Fruit fly (Drosophila melanogaster) whole organism, embryonic: Measurements from ENCODE around the gene CG33946.
A peak's percentile ranks its signal among the peaks of the same experiment; 100 is the strongest.

Experiments used
- Bteb2 ChIP-seq: fragments of 200-800 bp; sonication (Bioruptor generic); optimal IDR thresholded peaks from 2 replicates; lab custom pipeline; 2016; ENCODE audit warnings: missing biosample characterization, missing genetic modification characterization
- CG10267 ChIP-seq: fragments of 200-800 bp; sonication (Bioruptor generic); optimal IDR thresholded peaks from 2 replicates; lab custom pipeline; 2018; ENCODE audit warnings: missing biosample characterization, mild to moderate bottlenecking, missing genetic modification characterization, moderate library complexity
- CG10462 ChIP-seq: fragments of 200-800 bp; sonication (Bioruptor generic); optimal IDR thresholded peaks from 2 replicates; lab custom pipeline; 2016; ENCODE audit warnings: missing biosample characterization, missing genetic modification characterization
- CG10654 ChIP-seq: fragments of 200-800 bp; sonication (Bioruptor generic); optimal IDR thresholded peaks from 2 replicates; lab custom pipeline; 2016; ENCODE audit warnings: missing biosample characterization, missing genetic modification characterization
- CG10979 ChIP-seq: fragments of 200-800 bp; sonication (Bioruptor generic); optimal IDR thresholded peaks from 2 replicates; lab custom pipeline; 2018; ENCODE audit warnings: missing biosample characterization, mild to moderate bottlenecking, missing genetic modification characterization, moderate library complexity
- CG11247 ChIP-seq: fragments of 200-800 bp; sonication (Bioruptor generic); IDR thresholded peaks from 2 replicates; pipeline ENCODE4 v1.3.6; 2022; ENCODE audit warnings: missing biosample characterization, missing genetic modification characterization
- CG12236 ChIP-seq: fragments of 200-800 bp; sonication (Bioruptor generic); optimal IDR thresholded peaks from 2 replicates; lab custom pipeline; 2016; ENCODE audit warnings: missing biosample characterization, missing genetic modification characterization
- CG12659 ChIP-seq: fragments of 200-800 bp; sonication (Bioruptor generic); optimal IDR thresholded peaks from 3 replicates; lab custom pipeline; 2017; ENCODE audit warnings: mild to moderate bottlenecking, missing biosample characterization, missing genetic modification reagents, missing genetic modification characterization
- CG14710 ChIP-seq: fragments of 200-800 bp; sonication (Bioruptor generic); optimal IDR thresholded peaks from 3 replicates; lab custom pipeline; 2019; ENCODE audit warnings: missing biosample characterization, mild to moderate bottlenecking, missing genetic modification characterization, moderate library complexity
- CG14860 ChIP-seq: fragments of 200-800 bp; sonication (Bioruptor generic); IDR thresholded peaks from 3 replicates; pipeline ENCODE4 v1.3.6; 2022; ENCODE audit warnings: missing biosample characterization, missing genetic modification characterization; ENCODE audit not compliant: partially characterized antibody
- CG1529 ChIP-seq: fragments of 200-800 bp; sonication (Bioruptor generic); optimal IDR thresholded peaks from 3 replicates; lab custom pipeline; 2018; ENCODE audit warnings: missing biosample characterization, missing genetic modification characterization
- CG1647 ChIP-seq: fragments of 200-800 bp; sonication (Bioruptor generic); optimal IDR thresholded peaks from 3 replicates; lab custom pipeline; 2016; ENCODE audit warnings: missing biosample characterization, missing genetic modification characterization
- CG17328 ChIP-seq: fragments of 200-800 bp; sonication (Bioruptor generic); IDR thresholded peaks from 2 replicates; pipeline ENCODE4 v1.3.6; 2022; ENCODE audit warnings: missing biosample characterization, missing genetic modification characterization
- CG17361 ChIP-seq: fragments of 200-800 bp; sonication (Bioruptor generic); IDR thresholded peaks from 3 replicates; pipeline ENCODE4 v1.3.6; 2022; ENCODE audit warnings: missing biosample characterization, missing genetic modification characterization
- CG17612 ChIP-seq: fragments of 200-800 bp; sonication (Bioruptor generic); IDR thresholded peaks from 2 replicates; pipeline ENCODE4 v1.3.6; 2022; ENCODE audit warnings: missing biosample characterization, missing genetic modification characterization
- CG17802 ChIP-seq: fragments of 200-800 bp; sonication (Bioruptor generic); optimal IDR thresholded peaks from 2 replicates; lab custom pipeline; 2018; ENCODE audit warnings: missing biosample characterization, mild to moderate bottlenecking, missing genetic modification characterization, moderate library complexity
- CG1792 ChIP-seq: fragments of 200-800 bp; sonication (Bioruptor generic); optimal IDR thresholded peaks from 2 replicates; lab custom pipeline; 2016; ENCODE audit warnings: missing biosample characterization, missing genetic modification characterization
- CG3163 ChIP-seq: fragments of 200-800 bp; sonication (Bioruptor generic); optimal IDR thresholded peaks from 3 replicates; lab custom pipeline; 2016; ENCODE audit warnings: missing biosample characterization, missing genetic modification characterization
- CG42726 ChIP-seq: fragments of 200-800 bp; sonication (Bioruptor generic); IDR thresholded peaks from 2 replicates; pipeline ENCODE4 v1.3.6; 2022; ENCODE audit warnings: missing biosample characterization, missing genetic modification characterization; ENCODE audit not compliant: partially characterized antibody
- CG6689 ChIP-seq: fragments of 200-800 bp; sonication (Bioruptor generic); IDR thresholded peaks from 2 replicates; pipeline ENCODE4 v1.3.6; 2022; ENCODE audit warnings: missing biosample characterization, missing genetic modification characterization
- CG6854 ChIP-seq: fragments of 200-800 bp; sonication (Bioruptor generic); optimal IDR thresholded peaks from 3 replicates; lab custom pipeline; 2017; ENCODE audit warnings: missing biosample characterization, mild to moderate bottlenecking, missing genetic modification characterization
- CG7271 ChIP-seq: fragments of 200-800 bp; sonication (Bioruptor generic); optimal IDR thresholded peaks from 2 replicates; lab custom pipeline; 2018; ENCODE audit warnings: missing biosample characterization, mild to moderate bottlenecking, missing genetic modification characterization, moderate library complexity
- CG7963 ChIP-seq: fragments of 200-800 bp; sonication (Bioruptor generic); IDR thresholded peaks from 3 replicates; pipeline ENCODE4 v1.3.6; 2022; ENCODE audit warnings: missing biosample characterization, missing genetic modification characterization; ENCODE audit not compliant: partially characterized antibody
- Fer2 ChIP-seq: fragments of 200-800 bp; sonication (Bioruptor generic); optimal IDR thresholded peaks from 2 replicates; lab custom pipeline; 2018; ENCODE audit warnings: missing biosample characterization, mild to moderate bottlenecking, missing genetic modification characterization, moderate library complexity
- Fer3 ChIP-seq: fragments of 200-800 bp; sonication (Bioruptor generic); optimal IDR thresholded peaks from 2 replicates; lab custom pipeline; 2018; ENCODE audit warnings: missing biosample characterization, mild to moderate bottlenecking, missing genetic modification characterization, moderate library complexity
- Hr3 ChIP-seq: fragments of 200-800 bp; sonication (Bioruptor generic); optimal IDR thresholded peaks from 3 replicates; lab custom pipeline; 2016; ENCODE audit warnings: missing biosample characterization, missing genetic modification characterization
- Med ChIP-seq: fragments of 200-800 bp; sonication (Bioruptor generic); peaks from one replicate; lab custom pipeline; 2016; ENCODE audit warnings: missing biosample characterization, missing genetic modification characterization, mild to moderate bottlenecking, inconsistent platforms, moderate library complexity
- NfI ChIP-seq: fragments of 200-800 bp; sonication (Bioruptor generic); optimal IDR thresholded peaks from 3 replicates; lab custom pipeline; 2018; ENCODE audit warnings: missing biosample characterization, mild to moderate bottlenecking, missing genetic modification characterization, moderate library complexity
- PHDP ChIP-seq: fragments of 200-800 bp; sonication (Bioruptor generic); optimal IDR thresholded peaks from 3 replicates; lab custom pipeline; 2018; ENCODE audit warnings: missing biosample characterization, mild to moderate bottlenecking, missing genetic modification characterization, moderate library complexity
- Stat92E ChIP-seq, 3 experiments: fragments of >200 bp in 2 of 3; fragments of 200-800 bp in 1 of 3; sonication (Bioruptor generic) in 1 of 3; optimal IDR thresholded peaks; 2 replicates each; lab custom pipeline; 2017 to 2019; ENCODE audit warnings: missing biosample characterization in 3 of 3, missing genetic modification characterization in 3 of 3, mild to moderate bottlenecking in 1 of 3, moderate library complexity in 1 of 3
- ac ChIP-seq: fragments of 200-800 bp; sonication (Bioruptor generic); optimal IDR thresholded peaks from 3 replicates; lab custom pipeline; 2017; ENCODE audit warnings: missing biosample characterization, mild to moderate bottlenecking, missing genetic modification characterization
- ash1 ChIP-seq: fragments of 200-800 bp; sonication (Bioruptor generic); optimal IDR thresholded peaks from 2 replicates; lab custom pipeline; 2018; ENCODE audit warnings: missing biosample characterization, mild to moderate bottlenecking, missing genetic modification characterization
- caup ChIP-seq: fragments of 200-800 bp; sonication (Bioruptor generic); optimal IDR thresholded peaks from 3 replicates; lab custom pipeline; 2017; ENCODE audit warnings: missing biosample characterization, mild to moderate bottlenecking, missing genetic modification characterization, moderate library complexity; ENCODE audit not compliant: severe bottlenecking
- dimm ChIP-seq: fragments of 200-800 bp; sonication (Bioruptor generic); IDR thresholded peaks from 2 replicates; pipeline ENCODE4 v1.3.6; 2022; ENCODE audit warnings: missing biosample characterization, missing genetic modification characterization
- fu2 ChIP-seq: fragments of 200-800 bp; sonication (Bioruptor generic); optimal IDR thresholded peaks from 2 replicates; lab custom pipeline; 2016; ENCODE audit warnings: missing biosample characterization, missing genetic modification characterization
- ham ChIP-seq: fragments of 200-800 bp; sonication (Bioruptor generic); IDR thresholded peaks from 2 replicates; pipeline ENCODE4 v1.3.6; 2022; ENCODE audit warnings: missing biosample characterization, missing genetic modification characterization
- ken ChIP-seq: fragments of 200-800 bp; sonication (Bioruptor generic); IDR thresholded peaks from 3 replicates; pipeline ENCODE4 v1.3.6; 2022; ENCODE audit warnings: missing biosample characterization, missing genetic modification characterization
- kni ChIP-seq: fragments of 200-800 bp; sonication (Bioruptor generic); optimal IDR thresholded peaks from 3 replicates; lab custom pipeline; 2017; ENCODE audit warnings: mild to moderate bottlenecking, missing biosample characterization, missing genetic modification reagents, missing genetic modification characterization
- knrl ChIP-seq: fragments of 200-800 bp; sonication (Bioruptor generic); IDR thresholded peaks from 3 replicates; pipeline ENCODE4 v1.3.6; 2022; ENCODE audit warnings: missing biosample characterization, missing genetic modification characterization; ENCODE audit not compliant: partially characterized antibody
- phol ChIP-seq: fragments of 200-800 bp; sonication (Bioruptor generic); optimal IDR thresholded peaks from 3 replicates; lab custom pipeline; 2018; ENCODE audit warnings: missing biosample characterization, mild to moderate bottlenecking, missing genetic modification characterization, moderate library complexity
- pnt ChIP-seq: fragments of 200-800 bp; sonication (Bioruptor generic); optimal IDR thresholded peaks from 3 replicates; lab custom pipeline; 2016; ENCODE audit warnings: missing biosample characterization, missing genetic modification characterization
- pzg ChIP-seq: fragments of 200-800 bp; sonication (Bioruptor generic); optimal IDR thresholded peaks from 3 replicates; lab custom pipeline; 2018; ENCODE audit warnings: missing biosample characterization, mild to moderate bottlenecking, missing genetic modification characterization, moderate library complexity
- ro ChIP-seq: fragments of 200-800 bp; sonication (Bioruptor generic); IDR thresholded peaks from 2 replicates; pipeline ENCODE4 v1.3.6; 2022; ENCODE audit warnings: missing biosample characterization, missing genetic modification characterization
- run ChIP-seq: fragments of 200-800 bp; sonication (Bioruptor generic); optimal IDR thresholded peaks from 3 replicates; lab custom pipeline; 2018; ENCODE audit warnings: missing biosample characterization, mild to moderate bottlenecking, missing genetic modification characterization
- shn ChIP-seq: fragments of 200-800 bp; sonication (Bioruptor generic); optimal IDR thresholded peaks from 3 replicates; lab custom pipeline; 2016; ENCODE audit warnings: missing biosample characterization, missing genetic modification characterization
- slbo ChIP-seq: fragments of 200-800 bp; sonication (Bioruptor generic); IDR thresholded peaks from 2 replicates; pipeline ENCODE4 v1.3.6; 2022; ENCODE audit warnings: missing biosample characterization, missing genetic modification characterization
- vnd ChIP-seq: fragments of 200-800 bp; sonication (Bioruptor generic); IDR thresholded peaks from 3 replicates; pipeline ENCODE4 v1.3.6; 2022; ENCODE audit warnings: missing biosample characterization, missing genetic modification characterization; ENCODE audit not compliant: partially characterized antibody
- vvl ChIP-seq: fragments of 200-800 bp; sonication (Bioruptor generic); IDR thresholded peaks from 2 replicates; pipeline ENCODE4 v1.3.6; 2022; ENCODE audit warnings: missing biosample characterization, missing genetic modification characterization
- wor ChIP-seq: fragments of 200-800 bp; sonication (Bioruptor generic); IDR thresholded peaks from 2 replicates; pipeline ENCODE4 v1.3.6; 2022; ENCODE audit warnings: missing biosample characterization, missing genetic modification characterization
- zfh1 ChIP-seq: fragments of 200-800 bp; sonication (Bioruptor generic); IDR thresholded peaks from 3 replicates; pipeline ENCODE4 v1.3.6; 2022; ENCODE audit warnings: missing biosample characterization, missing genetic modification characterization

The CG33946 gene

dm6 chr3L:6181776-6182175 is 38.6 kb upstream of the CG33946 start, which contains the start of gene CG10274 (continued):
- TF ChIP-seq ac (GFP tag; lab: Kevin White, UChicago) (no peak), fu2 (GFP tag; lab: Kevin White, UChicago) (peak; percentile 71), CG3163 (GFP tag; lab: Kevin White, UChicago) (peak; percentile 15), phol (tag; lab: Kevin White, UChicago) (peak; percentile 86), CG12236 (GFP tag; lab: Kevin White, UChicago) (peak; percentile 21), CG10979 (tag; lab: Kevin White, UChicago) (peak; percentile 74), shn (GFP tag; lab: Kevin White, UChicago) (peak; percentile 70), kni (no peak), wor (peak; percentile 29; the same call in 1 of the 2 replicates), caup (no peak), pzg (GFP tag; lab: Kevin White, UChicago) (peak; percentile 65), Fer3 (tag; lab: Kevin White, UChicago) (peak; percentile 73), CG1792 (GFP tag; lab: Kevin White, UChicago) (peak; percentile 43), knrl (GFP tag; lab: Robert Waterston, UW) (peak; percentile 21; the same call in 1 of the 3 replicates), CG1647 (GFP tag; lab: Kevin White, UChicago) (peak; percentile 67), CG10462 (GFP tag; lab: Kevin White, UChicago) (peak; percentile 62), Bteb2 (GFP tag; lab: Kevin White, UChicago) (peak; percentile 75), vvl (GFP tag; lab: Robert Waterston, UW) (peak; percentile 70), CG7271 (tag; lab: Kevin White, UChicago) (peak; percentile 33), ken (peak; percentile 55; the same call in 2 of the 3 replicates), CG42726 (no peak), CG10267 (peak; percentile 98), CG12659 (GFP tag; lab: Kevin White, UChicago) (peak; percentile 84), CG6689 (peak; percentile 34; the same call in 1 of the 2 replicates), slbo (GFP tag; lab: Robert Waterston, UW) (peak; percentile 84), ash1 (GFP tag; lab: Kevin White, UChicago) (no peak), pnt (GFP tag; lab: Kevin White, UChicago) (peak; percentile 54), CG14710 (tag; lab: Kevin White, UChicago) (peak; percentile 86), CG14860 (GFP tag; lab: Robert Waterston, UW) (no peak), CG10654 (GFP tag; lab: Kevin White, UChicago) (peak; percentile 68), CG17802 (peak; percentile 38), ham (GFP tag; lab: Robert Waterston, UW) (no peak), Fer2 (tag; lab: Kevin White, UChicago) (peak; percentile 72), zfh1 (GFP tag; lab: Robert Waterston, UW) (peak; percentile 53; the same call in 1 of the 3 replicates), CG6854 (GFP tag; lab: Kevin White, UChicago) (no peak), CG7963 (GFP tag; lab: Robert Waterston, UW) (no peak), CG17612 (GFP tag; lab: Robert Waterston, UW) (no peak), Stat92E (GFP tag; optimal IDR thresholded peaks at IDR 0.05; lab: Kevin White, UChicago) (peak in 1 of 3 experiments; percentile 39), PHDP (tag; lab: Kevin White, UChicago) (peak; percentile 78), run (tag; lab: Kevin White, UChicago) (no peak), vnd (GFP tag; lab: Robert Waterston, UW) (no peak), Med (peak; percentile 93), CG17328 (GFP tag; lab: Robert Waterston, UW) (peak; percentile 49; the same call in 1 of the 2 replicates), CG1529 (GFP tag; lab: Kevin White, UChicago) (no peak), ro (peak; percentile 48; the same call in 1 of the 2 replicates), dimm (GFP tag; lab: Robert Waterston, UW) (no peak), Hr3 (peak; percentile 80), NfI (peak; percentile 81), CG11247 (GFP tag; lab: Robert Waterston, UW) (peak; percentile 59; the same call in 1 of the 2 replicates), CG17361 (no peak; the same call in 1 of the 3 replicates)
